Fruit fly (Drosophila melanogaster): ENCODE data around the gene p115.

DNA sequence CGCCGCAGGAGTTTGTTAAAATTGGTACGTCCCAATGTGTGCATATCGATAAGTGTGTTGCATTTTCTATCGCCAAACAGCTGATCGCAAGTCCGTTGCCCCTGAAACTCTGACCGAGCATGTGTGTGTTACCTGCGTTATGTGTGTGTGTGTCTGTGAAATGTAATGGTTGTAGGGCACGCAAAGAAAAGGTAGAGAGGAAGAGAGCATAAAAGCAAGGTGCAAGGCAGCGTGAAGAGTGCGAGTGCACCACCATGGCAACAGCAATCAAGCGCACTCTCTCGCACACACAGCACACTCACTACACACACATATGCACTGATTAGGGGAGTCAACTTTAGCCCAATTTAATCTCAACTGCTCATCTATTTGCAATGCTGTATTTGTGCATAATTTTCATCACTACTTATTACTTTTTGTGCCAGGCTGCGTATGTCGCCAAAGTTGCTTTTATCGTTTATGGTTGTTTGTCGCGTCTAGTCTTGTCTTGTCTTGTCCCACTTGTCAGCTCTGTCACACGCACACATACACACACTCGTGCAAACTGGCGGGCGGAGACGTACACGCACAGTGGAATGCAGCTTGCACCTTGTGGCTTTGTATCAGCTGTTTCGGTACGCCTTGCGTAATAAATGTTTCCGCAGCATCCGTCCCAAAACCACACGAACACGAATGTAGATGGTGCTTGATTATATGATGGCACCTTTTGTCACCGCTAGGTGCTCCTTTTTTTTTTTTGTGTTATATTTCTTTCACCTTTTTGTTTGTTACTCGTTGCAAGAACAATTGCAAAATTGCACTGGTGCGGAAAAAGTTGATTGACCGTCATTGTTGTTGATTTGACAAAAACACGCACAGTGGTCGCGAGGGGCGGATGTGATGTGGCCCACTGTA, 44.0 kb downstream of the p115 start:
- TF ChIP-seq CG8478 (optimal IDR thresholded peaks at IDR 0.05) = no peak
- TF ChIP-seq CTCF (optimal IDR thresholded peaks at IDR 0.05) = no peak
